Fruit fly (Drosophila melanogaster): ENCODE results near the gene Exo84.

Exo84 gene

DNA sequence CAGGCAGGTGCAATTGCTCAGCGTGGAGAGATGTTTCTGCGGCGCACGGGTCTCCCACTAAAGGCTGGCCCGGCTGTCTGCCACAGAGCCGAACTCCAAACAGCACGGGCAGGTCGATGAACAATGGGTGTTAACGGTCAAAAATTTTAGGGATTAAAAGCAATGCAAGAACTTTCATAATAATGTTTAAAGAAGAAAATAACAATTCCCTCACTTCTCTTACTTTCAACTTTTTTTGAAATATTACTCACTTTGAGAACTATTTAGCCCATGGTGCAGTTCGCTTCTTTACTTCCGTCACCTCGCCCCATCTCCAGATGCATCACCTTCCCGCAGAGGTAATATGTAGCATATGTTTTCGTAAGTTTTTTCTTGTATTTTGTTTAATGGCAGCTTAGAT is 20.4 kb upstream of the Exo84 start (continued):
- no peak for TF ChIP-seq BEAF-32 (GFP tag; optimal IDR thresholded peaks at IDR 0.05)
- TF ChIP-seq CG6854 (GFP tag; optimal IDR thresholded peaks at IDR 0.05): no peak
- TF ChIP-seq Sox100B (GFP tag; optimal IDR thresholded peaks at IDR 0.05): no peak
- no peak for TF ChIP-seq CG7786 (GFP tag; optimal IDR thresholded peaks at IDR 0.05)
- 0 out of 3 replicates have a peak, but pooled peaks have one; percentile 47 for TF ChIP-seq CG34422 (GFP tag; IDR thresholded peaks at IDR 0.05)
- TF ChIP-seq Ssrp (tag; optimal IDR thresholded peaks at IDR 0.05): peak; percentile 39
- TF ChIP-seq MBD-R2 (GFP tag; IDR thresholded peaks at IDR 0.05): no peak
- no peak for TF ChIP-seq CG16813 (GFP tag; IDR thresholded peaks at IDR 0.05; ENCODE audit: partially characterized antibody)
- TF ChIP-seq CG14441 (GFP tag; IDR thresholded peaks at IDR 0.05): no peak
- no peak for TF ChIP-seq CG31224 (GFP tag; IDR thresholded peaks at IDR 0.05)
- no peak for TF ChIP-seq disco-r (GFP tag; optimal IDR thresholded peaks at IDR 0.05)
- no peak for TF ChIP-seq CG16863 (GFP tag; optimal IDR thresholded peaks at IDR 0.05)
- peak; percentile 86 for TF ChIP-seq Drgx (GFP tag; IDR thresholded peaks at IDR 0.05)
- no peak for TF ChIP-seq wor (GFP tag; IDR thresholded peaks at IDR 0.05)
- no peak for TF ChIP-seq MESR4 (GFP tag; optimal IDR thresholded peaks at IDR 0.05)
- no peak for TF ChIP-seq br (optimal IDR thresholded peaks at IDR 0.05)
- no peak for TF ChIP-seq NK7.1 (GFP tag; optimal IDR thresholded peaks at IDR 0.05)
- TF ChIP-seq jumu (GFP tag; optimal IDR thresholded peaks at IDR 0.05): no peak
- no peak for TF ChIP-seq trem (tag; optimal IDR thresholded peaks at IDR 0.05)
- TF ChIP-seq pita (GFP tag; optimal IDR thresholded peaks at IDR 0.05): no peak
- TF ChIP-seq insv (GFP tag; optimal IDR thresholded peaks at IDR 0.05): no peak
- peak; percentile 0 for TF ChIP-seq CG14710 (tag; optimal IDR thresholded peaks at IDR 0.05)
- TF ChIP-seq gro (GFP tag; optimal IDR thresholded peaks at IDR 0.05): no peak
- no peak for TF ChIP-seq Mes4 (GFP tag; optimal IDR thresholded peaks at IDR 0.05)
- no peak for TF ChIP-seq en (GFP tag; optimal IDR thresholded peaks at IDR 0.05)
- TF ChIP-seq CG11504 (tag; optimal IDR thresholded peaks at IDR 0.05): peak; percentile 39
- no peak for TF ChIP-seq CG32772 (GFP tag; IDR thresholded peaks at IDR 0.05)
- no peak for TF ChIP-seq CG12104 (GFP tag; optimal IDR thresholded peaks at IDR 0.05)
- TF ChIP-seq CG15479 (GFP tag; optimal IDR thresholded peaks at IDR 0.05): no peak
- no peak for TF ChIP-seq CG2120 (GFP tag; optimal IDR thresholded peaks at IDR 0.05)
- no peak for TF ChIP-seq unpg (GFP tag; optimal IDR thresholded peaks at IDR 0.05)
- TF ChIP-seq CG8388 (GFP tag; optimal IDR thresholded peaks at IDR 0.05): peak; percentile 18
- no peak for TF ChIP-seq wdn (GFP tag; IDR thresholded peaks at IDR 0.05)
- TF ChIP-seq bigmax (GFP tag; optimal IDR thresholded peaks at IDR 0.05): no peak
- no peak for TF ChIP-seq ken (GFP tag; IDR thresholded peaks at IDR 0.05)
- no peak for TF ChIP-seq crp (GFP tag; optimal IDR thresholded peaks at IDR 0.05)
- TF ChIP-seq BtbVII (GFP tag; optimal IDR thresholded peaks at IDR 0.05): no peak
- TF ChIP-seq dpn (GFP tag; optimal IDR thresholded peaks at IDR 0.05): peak in 1 of 2 experiments; percentile 6
- TF ChIP-seq z (GFP tag; IDR thresholded peaks at IDR 0.05): no peak
- TF ChIP-seq dmrt11E (tag; optimal IDR thresholded peaks at IDR 0.05): peak; percentile 51
- no peak for TF ChIP-seq CTCF (GFP tag; optimal IDR thresholded peaks at IDR 0.05)
- no peak for TF ChIP-seq oc (tag; optimal IDR thresholded peaks at IDR 0.05)
- TF ChIP-seq CG4730 (GFP tag; IDR thresholded peaks at IDR 0.05): no peak
- TF ChIP-seq Bgb (GFP tag; IDR thresholded peaks at IDR 0.05; ENCODE audit: partially characterized antibody): no peak
- TF ChIP-seq CG31365 (tag; optimal IDR thresholded peaks at IDR 0.05): no peak
- TF ChIP-seq toy (GFP tag; IDR thresholded peaks at IDR 0.05): no peak
- TF ChIP-seq CG5953 (GFP tag; IDR thresholded peaks at IDR 0.05): peak; percentile 45; the same call in 1 of the 2 replicates
- TF ChIP-seq Ravus (GFP tag; IDR thresholded peaks at IDR 0.05): no peak
- TF ChIP-seq ro (GFP tag; IDR thresholded peaks at IDR 0.05): no peak
- TF ChIP-seq Lim3 (GFP tag; IDR thresholded peaks at IDR 0.05): no peak
- TF ChIP-seq Poxn (GFP tag; IDR thresholded peaks at IDR 0.05): no peak
- no peak for TF ChIP-seq CG13123 (GFP tag; optimal IDR thresholded peaks at IDR 0.05)
- TF ChIP-seq danr (GFP tag; IDR thresholded peaks at IDR 0.05): no peak

Data from whole organism, embryonic.